Worm (Caenorhabditis elegans) whole organism, late embryonic: ENCODE results near the gene appg-1.

Experiments used
- C38D4.7 ChIP-seq: fragments of 200-800 bp; sonication (Bioruptor generic); optimal IDR thresholded peaks from 2 replicates; lab custom pipeline; 2018; ENCODE audit warnings: mild to moderate bottlenecking, missing genetic modification characterization, moderate library complexity, missing compliant biosample characterization
- F13H6.1 ChIP-seq: sonication (generic microtip); optimal IDR thresholded peaks from 2 replicates; lab custom pipeline; 2016; ENCODE audit warnings: missing genetic modification characterization, missing compliant biosample characterization
- K02D7.2 ChIP-seq: sonication (generic microtip); optimal IDR thresholded peaks from 2 replicates; lab custom pipeline; 2017; ENCODE audit warnings: mild to moderate bottlenecking, missing genetic modification characterization, missing compliant biosample characterization
- K09A11.1 ChIP-seq: sonication (generic microtip); optimal IDR thresholded peaks from 2 replicates; lab custom pipeline; 2017; ENCODE audit warnings: antibody characterized with exemption, mild to moderate bottlenecking, missing genetic modification characterization, missing compliant biosample characterization; ENCODE audit not compliant: insufficient read depth
- ceh-18 ChIP-seq: sonication (generic microtip); optimal IDR thresholded peaks from 2 replicates; lab custom pipeline; 2016; ENCODE audit warnings: missing genetic modification characterization, missing compliant biosample characterization
- ceh-22 ChIP-seq: sonication (generic microtip); optimal IDR thresholded peaks from 2 replicates; lab custom pipeline; 2017; ENCODE audit warnings: missing biosample characterization, missing genetic modification characterization
- ceh-30 ChIP-seq: fragments of 150-350 bp; optimal IDR thresholded peaks from 2 replicates; lab custom pipeline; 2014; ENCODE audit warnings: missing biosample characterization, missing genetic modification characterization
- ceh-31 ChIP-seq: sonication (generic microtip); optimal IDR thresholded peaks from 2 replicates; lab custom pipeline; 2016; ENCODE audit warnings: missing genetic modification characterization, missing compliant biosample characterization
- ceh-9 ChIP-seq: sonication (generic microtip); optimal IDR thresholded peaks from 2 replicates; lab custom pipeline; 2016; ENCODE audit warnings: mild to moderate bottlenecking, missing genetic modification characterization, inconsistent platforms, missing compliant biosample characterization
- che-1 ChIP-seq: sonication (generic microtip); optimal IDR thresholded peaks from 2 replicates; lab custom pipeline; 2016; ENCODE audit warnings: mild to moderate bottlenecking, missing genetic modification characterization, missing compliant biosample characterization
- elt-2 ChIP-seq: sonication (generic microtip); optimal IDR thresholded peaks from 2 replicates; lab custom pipeline; 2016; ENCODE audit warnings: missing genetic modification reagents, missing genetic modification characterization, missing compliant biosample characterization
- elt-4 ChIP-seq: sonication (generic microtip); optimal IDR thresholded peaks from 2 replicates; lab custom pipeline; 2016; ENCODE audit warnings: missing genetic modification characterization, missing compliant biosample characterization
- fax-1 ChIP-seq: sonication (generic microtip); optimal IDR thresholded peaks from 2 replicates; lab custom pipeline; 2016; ENCODE audit warnings: missing genotype, missing genetic modification characterization, missing compliant biosample characterization
- fkh-6 ChIP-seq: sonication (generic microtip); optimal IDR thresholded peaks from 2 replicates; lab custom pipeline; 2016; ENCODE audit warnings: missing genetic modification characterization, missing compliant biosample characterization
- hlh-13 ChIP-seq: fragments of 200-800 bp; sonication (Bioruptor generic); optimal IDR thresholded peaks from 2 replicates; lab custom pipeline; 2018; ENCODE audit warnings: mild to moderate bottlenecking, missing genetic modification characterization, missing compliant biosample characterization
- hlh-8 ChIP-seq: sonication (generic microtip); optimal IDR thresholded peaks from 2 replicates; lab custom pipeline; 2016; ENCODE audit warnings: missing genotype, missing genetic modification characterization, missing compliant biosample characterization
- lim-6 ChIP-seq: sonication (generic microtip); optimal IDR thresholded peaks from 2 replicates; lab custom pipeline; 2016; ENCODE audit warnings: missing genetic modification characterization, missing compliant biosample characterization
- lin-11 ChIP-seq: fragments of 200-800 bp; sonication (Bioruptor generic); optimal IDR thresholded peaks from 2 replicates; lab custom pipeline; 2018; ENCODE audit warnings: mild to moderate bottlenecking, missing genetic modification characterization, missing compliant biosample characterization
- madf-2 ChIP-seq: sonication (generic microtip); optimal IDR thresholded peaks from 2 replicates; lab custom pipeline; 2017; ENCODE audit warnings: missing genetic modification characterization, missing compliant biosample characterization
- nfya-1 ChIP-seq: sonication (generic microtip); optimal IDR thresholded peaks from 2 replicates; lab custom pipeline; 2017; ENCODE audit warnings: missing genetic modification characterization, mild to moderate bottlenecking, missing compliant biosample characterization, antibody characterized with exemption, moderate library complexity
- npax-4 ChIP-seq: sonication (generic microtip); optimal IDR thresholded peaks from 2 replicates; lab custom pipeline; 2016; ENCODE audit warnings: missing genetic modification characterization, missing compliant biosample characterization
- pag-3 ChIP-seq: sonication (generic microtip); optimal IDR thresholded peaks from 2 replicates; lab custom pipeline; 2016; ENCODE audit warnings: missing compliant biosample characterization, missing genetic modification characterization, borderline replicate concordance
- pat-9 ChIP-seq: fragments of 200-800 bp; sonication (Bioruptor generic); optimal IDR thresholded peaks from 2 replicates; lab custom pipeline; 2018; ENCODE audit warnings: mild to moderate bottlenecking, missing genetic modification characterization, moderate library complexity, missing compliant biosample characterization
- pax-1 ChIP-seq: fragments of 150-350 bp; optimal IDR thresholded peaks from 2 replicates; lab custom pipeline; 2014; ENCODE audit warnings: missing biosample characterization, missing genetic modification characterization
- pha-4 ChIP-seq: fragments of 150-350 bp; optimal IDR thresholded peaks from 2 replicates; lab custom pipeline; 2018; ENCODE audit warnings: missing biosample characterization, missing genetic modification reagents, missing genetic modification characterization
- tbx-7 ChIP-seq: sonication (generic microtip); optimal IDR thresholded peaks from 2 replicates; lab custom pipeline; 2016; ENCODE audit warnings: missing genotype, missing genetic modification characterization, missing compliant biosample characterization
- ttx-3 ChIP-seq: sonication (generic microtip); optimal IDR thresholded peaks from 2 replicates; lab custom pipeline; 2016; ENCODE audit warnings: missing genetic modification reagents, missing genetic modification characterization, missing compliant biosample characterization
- unc-3 ChIP-seq, 2 experiments: fragments of 200-800 bp in 1 of 2; sonication (Bioruptor generic) in 1 of 2; sonication (generic microtip) in 1 of 2; conservative IDR thresholded peaks in 1 of 2; optimal IDR thresholded peaks in 1 of 2; 2 replicates each; pipeline versions ENCODE4 v1.3.6 to Lab custom; 2016 to 2022; ENCODE audit warnings: missing compliant biosample characterization in 2 of 2, missing genetic modification characterization in 2 of 2, missing genetic modification reagents in 1 of 2
- unc-42 ChIP-seq: sonication (generic microtip); optimal IDR thresholded peaks from 2 replicates; lab custom pipeline; 2016; ENCODE audit warnings: missing genotype, missing genetic modification characterization, missing compliant biosample characterization
- unc-86 ChIP-seq: sonication (generic microtip); optimal IDR thresholded peaks from 2 replicates; lab custom pipeline; 2016; ENCODE audit warnings: missing genetic modification characterization, missing compliant biosample characterization
- zip-5 ChIP-seq: sonication (generic microtip); optimal IDR thresholded peaks from 2 replicates; lab custom pipeline; 2016; ENCODE audit warnings: missing genetic modification characterization, missing compliant biosample characterization
- ztf-16 ChIP-seq: sonication (generic microtip); optimal IDR thresholded peaks from 2 replicates; lab custom pipeline; 2017; ENCODE audit warnings: missing genetic modification characterization, missing compliant biosample characterization

The appg-1 gene

ce11 chrII:10329754-10330153 lies 3.9 kb downstream of the appg-1 start:
- TF ChIP-seq zip-5 (no peak), ceh-18 (no peak), tbx-7 (tag; lab: Kevin White, UChicago) (no peak), K09A11.1 (tag; lab: Kevin White, UChicago) (no peak), F13H6.1 (no peak), ceh-31 (tag; lab: Kevin White, UChicago) (no peak), unc-42 (tag; lab: Kevin White, UChicago) (no peak), ceh-9 (no peak), madf-2 (tag; lab: Kevin White, UChicago) (no peak), lim-6 (tag; lab: Kevin White, UChicago) (no peak), fax-1 (tag; lab: Kevin White, UChicago) (no peak), unc-86 (no peak), hlh-8 (tag; lab: Kevin White, UChicago) (no peak), fkh-6 (tag; lab: Kevin White, UChicago) (no peak), C38D4.7 (GFP tag; lab: Kevin White, UChicago) (no peak), ceh-22 (tag; lab: Kevin White, UChicago) (no peak), elt-4 (tag; lab: Kevin White, UChicago) (no peak), pag-3 (tag; lab: Kevin White, UChicago) (no peak)
- TF ChIP-seq, all 69 proteins: peak for 0

DNA sequence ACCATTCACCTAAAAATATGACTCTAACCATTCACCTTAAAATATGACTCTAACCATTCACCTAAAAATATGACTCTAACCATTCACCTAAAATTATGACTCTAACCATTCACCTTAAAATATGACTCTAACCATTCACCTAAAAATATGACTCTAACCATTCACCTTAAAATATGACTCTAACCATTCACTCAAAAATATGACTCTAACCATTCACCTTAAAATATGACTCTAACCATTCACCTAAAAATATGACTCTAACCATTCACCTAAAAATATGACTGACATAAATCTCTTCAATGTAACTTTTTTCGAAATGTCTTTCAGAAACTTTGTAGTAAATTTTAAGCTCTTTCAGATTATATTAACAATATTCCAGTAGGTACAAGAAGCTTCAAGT lies 10.3 kb downstream of the appg-1 start:
- TF ChIP-seq hlh-13 (GFP tag; lab: Kevin White, UChicago) (peak; percentile 56), che-1 (tag; lab: Kevin White, UChicago) (peak; percentile 6)
- TF ChIP-seq, all 69 proteins: peak for 2; not testable (repeated sequence) for 67

DNA sequence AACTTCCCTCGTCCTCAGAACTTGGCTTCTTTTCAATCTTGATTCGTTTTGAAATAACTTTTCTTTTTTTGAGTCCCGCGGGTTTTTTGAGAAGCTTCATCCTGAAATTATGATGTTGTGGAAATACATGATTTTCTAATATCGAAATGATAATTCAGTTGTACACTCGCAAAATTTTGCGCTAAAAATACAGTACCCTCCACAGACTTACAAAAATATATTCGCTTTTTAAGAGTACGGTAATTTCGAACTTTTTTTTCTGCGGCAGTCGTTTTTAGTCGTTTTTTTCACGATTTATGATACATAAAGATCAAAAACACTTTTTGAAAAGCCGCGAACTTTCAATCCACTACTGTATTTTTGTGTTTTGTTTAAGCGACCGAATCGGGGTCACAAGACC lies 19.2 kb downstream of the appg-1 start, which contains the start of gene pro-2:
Gene pro-2, minus strand, starts transcription at position 101 of the 400 bp plus-strand sequence.
- TF ChIP-seq unc-3 (GFP tag; conservative IDR thresholded peaks at IDR 0.05; lab: Robert Waterston, UW): no peak
- TF ChIP-seq unc-3 (tag; optimal IDR thresholded peaks at IDR 0.05; lab: Kevin White, UChicago): no peak
- no peak for TF ChIP-seq lin-11 (tag; lab: Kevin White, UChicago)
- TF ChIP-seq ceh-30: no peak
- no peak for TF ChIP-seq elt-2 (tag; lab: Kevin White, UChicago)
- TF ChIP-seq, all 69 proteins: peak for 0

DNA sequence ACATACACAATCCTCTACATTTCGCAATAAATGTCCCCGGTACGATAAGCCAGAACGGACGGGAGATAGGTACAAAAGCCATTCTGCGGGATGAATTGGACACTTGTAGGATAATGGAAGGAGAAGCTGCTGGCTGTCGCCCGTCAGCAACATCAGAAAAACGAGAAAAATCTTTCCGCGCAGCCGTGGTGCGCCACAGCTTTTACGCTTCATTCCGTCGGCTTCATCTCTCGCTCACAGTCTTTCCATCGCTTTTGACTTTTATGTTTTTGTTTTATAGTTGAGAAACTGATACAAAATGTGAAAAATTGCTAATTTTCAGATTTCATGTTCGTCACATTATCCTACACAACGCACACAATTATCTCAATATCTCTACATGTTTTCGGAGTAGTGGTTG lies 20.2 kb downstream of the appg-1 start, which contains the start of gene C07E3.10:
Gene C07E3.10, plus strand, starts transcription at position 301 of the 400 bp plus-strand sequence.
- no peak for TF ChIP-seq pha-4 (tag; lab: Kevin White, UChicago)
- TF ChIP-seq pax-1 (tag; lab: Kevin White, UChicago): no peak
- no peak for TF ChIP-seq ztf-16 (tag; lab: Kevin White, UChicago)
- no peak for TF ChIP-seq npax-4 (tag; lab: Kevin White, UChicago)

DNA sequence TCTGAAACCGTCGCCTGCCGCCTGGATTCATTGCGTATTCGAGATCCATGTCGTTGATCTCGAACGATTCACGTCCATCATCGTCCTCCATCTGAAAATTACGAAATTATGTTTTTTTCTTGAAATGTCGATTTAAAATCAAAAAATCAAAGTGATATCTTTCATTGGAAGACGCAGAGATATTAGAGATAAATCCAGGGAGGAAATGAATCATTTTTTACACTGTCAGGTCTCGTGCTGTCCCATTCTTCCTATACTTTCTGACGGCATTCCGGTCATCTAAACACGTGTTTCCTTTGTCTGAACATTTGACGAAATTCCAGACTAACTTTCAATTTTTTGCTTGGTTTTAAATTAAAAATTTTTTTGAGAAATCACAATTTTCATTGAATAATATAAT lies 24.1 kb downstream of the appg-1 start, which contains the start of gene stip-1:
Gene stip-1, minus strand, starts transcription at position 98 of the 400 bp plus-strand sequence.
- TF ChIP-seq K02D7.2: no peak
- TF ChIP-seq hlh-13 (GFP tag; lab: Kevin White, UChicago): no peak
- TF ChIP-seq pat-9 (tag; lab: Kevin White, UChicago): no peak

ce11 chrII:10350487-10350886 lies 24.6 kb downstream of the appg-1 start, which contains the start of gene C07E3.9:
Gene C07E3.9, plus strand, starts transcription at chrII:10350756.
- TF ChIP-seq ttx-3 (tag; lab: Kevin White, UChicago) (no peak), unc-42 (tag; lab: Kevin White, UChicago) (peak; percentile 66), nfya-1 (tag; lab: Kevin White, UChicago) (no peak)
- TF ChIP-seq, all 69 proteins: peak for 1
